Fruit fly (Drosophila melanogaster) whole organism, embryonic: Measurements from ENCODE around the gene HP1c.
A peak's percentile ranks its signal among the peaks of the same experiment; 100 is the strongest.

ENCODE experiments used
- CG10147 ChIP-seq: fragments of 200-800 bp; sonication (Bioruptor generic); optimal IDR thresholded peaks from 2 replicates; lab custom pipeline; 2019; ENCODE audit warnings: missing biosample characterization, mild to moderate bottlenecking, missing genetic modification characterization, moderate library complexity
- CG11695 ChIP-seq: fragments of 200-800 bp; sonication (Bioruptor generic); IDR thresholded peaks from 3 replicates; pipeline ENCODE4 v1.3.6; 2022; ENCODE audit warnings: missing biosample characterization, missing genetic modification characterization
- CG14014 ChIP-seq: fragments of 200-800 bp; sonication (Bioruptor generic); IDR thresholded peaks from 2 replicates; pipeline ENCODE4 v1.3.6; 2022; ENCODE audit warnings: missing biosample characterization, missing genetic modification characterization
- CG14441 ChIP-seq: fragments of 200-800 bp; sonication (Bioruptor generic); IDR thresholded peaks from 2 replicates; pipeline ENCODE4 v1.3.6; 2022; ENCODE audit warnings: missing biosample characterization, missing genetic modification characterization
- CG15269 ChIP-seq: fragments of 200-800 bp; sonication (Bioruptor generic); optimal IDR thresholded peaks from 2 replicates; lab custom pipeline; 2018; ENCODE audit warnings: missing biosample characterization, mild to moderate bottlenecking, missing genetic modification characterization, moderate library complexity
- CG1603 ChIP-seq: fragments of 200-800 bp; sonication (Bioruptor generic); optimal IDR thresholded peaks from 2 replicates; lab custom pipeline; 2019; ENCODE audit warnings: missing biosample characterization, mild to moderate bottlenecking, missing genetic modification characterization, moderate library complexity
- CG1647 ChIP-seq: fragments of 200-800 bp; sonication (Bioruptor generic); optimal IDR thresholded peaks from 3 replicates; lab custom pipeline; 2016; ENCODE audit warnings: missing biosample characterization, missing genetic modification characterization
- CG16863 ChIP-seq: fragments of 200-800 bp; sonication (Bioruptor generic); optimal IDR thresholded peaks from 3 replicates; lab custom pipeline; 2016; ENCODE audit warnings: missing biosample characterization, missing genetic modification characterization
- CG18619 ChIP-seq: fragments of 200-800 bp; sonication (Bioruptor generic); optimal IDR thresholded peaks from 3 replicates; lab custom pipeline; 2017; ENCODE audit warnings: missing biosample characterization, mild to moderate bottlenecking, missing genetic modification characterization
- CG2120 ChIP-seq: fragments of 200-800 bp; sonication (Bioruptor generic); optimal IDR thresholded peaks from 3 replicates; lab custom pipeline; 2016; ENCODE audit warnings: missing biosample characterization, missing genetic modification characterization
- CG32767 ChIP-seq: fragments of 200-800 bp; sonication (Bioruptor generic); IDR thresholded peaks from 2 replicates; pipeline ENCODE4 v1.3.6; 2022; ENCODE audit warnings: missing biosample characterization, missing genetic modification characterization
- CG6254 ChIP-seq: fragments of 200-800 bp; sonication (Bioruptor generic); optimal IDR thresholded peaks from 3 replicates; lab custom pipeline; 2017; ENCODE audit warnings: mild to moderate bottlenecking, missing biosample characterization, missing genetic modification reagents, missing genetic modification characterization
- CG8290 ChIP-seq, 3 experiments: fragments of 200-800 bp; sonication (Bioruptor generic); optimal IDR thresholded peaks; 2 replicates each; lab custom pipeline; 2016 to 2019; ENCODE audit warnings: missing biosample characterization in 3 of 3, missing genetic modification characterization in 3 of 3, mild to moderate bottlenecking in 2 of 3, moderate library complexity in 1 of 3
- CG8765 ChIP-seq: fragments of 200-800 bp; sonication (Bioruptor generic); IDR thresholded peaks from 2 replicates; pipeline ENCODE4 v1.3.6; 2022; ENCODE audit warnings: missing biosample characterization, missing genetic modification characterization
- CG8924 ChIP-seq: fragments of 200-800 bp; optimal IDR thresholded peaks from 3 replicates; lab custom pipeline; 2019; ENCODE audit warnings: missing biosample characterization, mild to moderate bottlenecking, missing genetic modification characterization, moderate library complexity
- CG9797 ChIP-seq: fragments of 200-800 bp; sonication (Bioruptor generic); optimal IDR thresholded peaks from 3 replicates; lab custom pipeline; 2018; ENCODE audit warnings: missing biosample characterization, mild to moderate bottlenecking, missing genetic modification characterization
- CG9932 ChIP-seq: fragments of 200-800 bp; sonication (Bioruptor generic); IDR thresholded peaks from 2 replicates; pipeline ENCODE4 v1.3.6; 2022; ENCODE audit warnings: missing biosample characterization, missing genetic modification characterization
- D19A ChIP-seq: fragments of 200-800 bp; optimal IDR thresholded peaks from 3 replicates; lab custom pipeline; 2019; ENCODE audit warnings: missing biosample characterization, mild to moderate bottlenecking, missing genetic modification characterization, moderate library complexity
- D19B ChIP-seq: fragments of 200-800 bp; sonication (Bioruptor generic); optimal IDR thresholded peaks from 2 replicates; lab custom pipeline; 2017; ENCODE audit warnings: missing biosample characterization, mild to moderate bottlenecking, missing genetic modification characterization
- Ets97D ChIP-seq: fragments of 200-800 bp; sonication (Bioruptor generic); optimal IDR thresholded peaks from 3 replicates; lab custom pipeline; 2016; ENCODE audit warnings: missing biosample characterization, missing genetic modification characterization
- Fer3 ChIP-seq: fragments of 200-800 bp; sonication (Bioruptor generic); optimal IDR thresholded peaks from 2 replicates; lab custom pipeline; 2018; ENCODE audit warnings: missing biosample characterization, mild to moderate bottlenecking, missing genetic modification characterization, moderate library complexity
- Hey ChIP-seq: fragments of 200-800 bp; sonication (Bioruptor generic); optimal IDR thresholded peaks from 3 replicates; lab custom pipeline; 2018; ENCODE audit warnings: missing biosample characterization, mild to moderate bottlenecking, missing genetic modification characterization
- HmgZ ChIP-seq: fragments of 200-800 bp; sonication (Bioruptor generic); optimal IDR thresholded peaks from 2 replicates; lab custom pipeline; 2018; ENCODE audit warnings: missing biosample characterization, mild to moderate bottlenecking, missing genetic modification characterization
- Hmr ChIP-seq: fragments of 200-800 bp; sonication (Bioruptor generic); optimal IDR thresholded peaks from 3 replicates; lab custom pipeline; 2017; ENCODE audit warnings: mild to moderate bottlenecking, missing biosample characterization, missing genetic modification reagents, missing genetic modification characterization
- Lhr ChIP-seq: fragments of 200-800 bp; sonication (Bioruptor generic); optimal IDR thresholded peaks from 3 replicates; lab custom pipeline; 2017; ENCODE audit warnings: mild to moderate bottlenecking, missing biosample characterization, missing genetic modification reagents, missing genetic modification characterization
- MTF-1 ChIP-seq: fragments of 200-800 bp; sonication (Bioruptor generic); optimal IDR thresholded peaks from 2 replicates; lab custom pipeline; 2018; ENCODE audit warnings: missing biosample characterization, mild to moderate bottlenecking, missing genetic modification characterization, borderline replicate concordance
- Med ChIP-seq: fragments of 200-800 bp; sonication (Bioruptor generic); peaks from one replicate; lab custom pipeline; 2016; ENCODE audit warnings: missing biosample characterization, missing genetic modification characterization, mild to moderate bottlenecking, inconsistent platforms, moderate library complexity
- Optix ChIP-seq: fragments of 200-800 bp; sonication (Bioruptor generic); IDR thresholded peaks from 3 replicates; pipeline ENCODE4 v1.3.6; 2022; ENCODE audit warnings: missing biosample characterization, missing genetic modification characterization
- Spps ChIP-seq: fragments of 200-800 bp; sonication (Bioruptor generic); optimal IDR thresholded peaks from 2 replicates; lab custom pipeline; 2018; ENCODE audit warnings: missing biosample characterization, mild to moderate bottlenecking, missing genetic modification characterization
- Ssrp ChIP-seq: fragments of 200-800 bp; sonication (Bioruptor generic); optimal IDR thresholded peaks from 2 replicates; lab custom pipeline; 2018; ENCODE audit warnings: missing biosample characterization, mild to moderate bottlenecking, missing genetic modification characterization, moderate library complexity
- YL-1 ChIP-seq: fragments of 200-800 bp; sonication (Bioruptor generic); optimal IDR thresholded peaks from 3 replicates; lab custom pipeline; 2017; ENCODE audit warnings: missing biosample characterization, mild to moderate bottlenecking, missing genetic modification characterization
- al ChIP-seq: fragments of 200-800 bp; sonication (Bioruptor generic); IDR thresholded peaks from 2 replicates; pipeline ENCODE4 v1.3.6; 2022; ENCODE audit warnings: missing biosample characterization, missing genetic modification characterization
- ase ChIP-seq: fragments of 200-800 bp; sonication (Bioruptor generic); IDR thresholded peaks from 3 replicates; pipeline ENCODE4 v1.3.6; 2022; ENCODE audit warnings: missing biosample characterization, missing genetic modification characterization
- bbx ChIP-seq: fragments of 200-800 bp; sonication (Bioruptor generic); IDR thresholded peaks from 2 replicates; pipeline ENCODE4 v1.3.6; 2022; ENCODE audit warnings: missing biosample characterization, missing genetic modification characterization; ENCODE audit not compliant: partially characterized antibody
- dati ChIP-seq: fragments of 200-800 bp; sonication (Bioruptor generic); IDR thresholded peaks from 2 replicates; pipeline ENCODE4 v1.3.6; 2022; ENCODE audit warnings: missing biosample characterization, missing genetic modification characterization
- dysf ChIP-seq: fragments of 200-800 bp; sonication (Bioruptor generic); IDR thresholded peaks from 3 replicates; pipeline ENCODE4 v1.3.6; 2022; ENCODE audit warnings: missing biosample characterization, missing genetic modification characterization
- fru ChIP-seq: fragments of >200 bp; optimal IDR thresholded peaks from 2 replicates; lab custom pipeline; 2017
- fu2 ChIP-seq: fragments of 200-800 bp; sonication (Bioruptor generic); optimal IDR thresholded peaks from 2 replicates; lab custom pipeline; 2016; ENCODE audit warnings: missing biosample characterization, missing genetic modification characterization
- gcm ChIP-seq: fragments of 200-800 bp; sonication (Bioruptor generic); optimal IDR thresholded peaks from 2 replicates; lab custom pipeline; 2019; ENCODE audit warnings: missing biosample characterization, mild to moderate bottlenecking, missing genetic modification characterization, moderate library complexity
- klu ChIP-seq: fragments of 200-800 bp; sonication (Bioruptor generic); IDR thresholded peaks from 2 replicates; pipeline ENCODE4 v1.3.6; 2022; ENCODE audit warnings: missing biosample characterization, missing genetic modification characterization
- mam ChIP-seq: fragments of 200-800 bp; sonication (Bioruptor generic); optimal IDR thresholded peaks from 3 replicates; lab custom pipeline; 2016; ENCODE audit warnings: missing biosample characterization, missing genetic modification characterization
- prd ChIP-seq, 3 experiments: fragments of >200 bp in 2 of 3; fragments of 200-800 bp in 1 of 3; sonication (Bioruptor generic) in 1 of 3; optimal IDR thresholded peaks in 2 of 3; IDR thresholded peaks in 1 of 3; 2 replicates in 2 of 3; 3 replicates in 1 of 3; pipeline versions ENCODE4 v1.3.6 to Lab custom; 2017 to 2022; ENCODE audit warnings: missing biosample characterization in 1 of 3, missing genetic modification characterization in 1 of 3
- row ChIP-seq: fragments of 200-800 bp; sonication (Bioruptor generic); IDR thresholded peaks from 3 replicates; pipeline ENCODE4 v1.3.6; 2022; ENCODE audit warnings: missing biosample characterization, missing genetic modification characterization
- sc ChIP-seq, 3 experiments: fragments of >200 bp in 2 of 3; fragments of 200-800 bp in 1 of 3; sonication (Bioruptor generic) in 1 of 3; optimal IDR thresholded peaks; 2 replicates in 2 of 3; 3 replicates in 1 of 3; lab custom pipeline; 2017; ENCODE audit warnings: mild to moderate bottlenecking in 1 of 3, missing biosample characterization in 1 of 3, missing genetic modification characterization in 1 of 3, missing genetic modification reagents in 1 of 3
- scrt ChIP-seq: fragments of 200-800 bp; sonication (Bioruptor generic); optimal IDR thresholded peaks from 2 replicates; lab custom pipeline; 2018; ENCODE audit warnings: missing biosample characterization, mild to moderate bottlenecking, missing genetic modification characterization, moderate library complexity
- sna ChIP-seq: fragments of 200-800 bp; sonication (Bioruptor generic); IDR thresholded peaks from 2 replicates; pipeline ENCODE4 v1.3.6; 2022; ENCODE audit warnings: missing biosample characterization, missing genetic modification characterization; ENCODE audit not compliant: partially characterized antibody
- stc ChIP-seq: fragments of 200-800 bp; sonication (Bioruptor generic); IDR thresholded peaks from 2 replicates; pipeline ENCODE4 v1.3.6; 2022; ENCODE audit warnings: missing biosample characterization, missing genetic modification characterization
- tgo ChIP-seq: fragments of 200-800 bp; sonication (Bioruptor generic); IDR thresholded peaks from 3 replicates; pipeline ENCODE4 v1.3.6; 2022; ENCODE audit warnings: missing biosample characterization, missing genetic modification characterization
- ttk ChIP-seq: fragments of 200-800 bp; sonication (Bioruptor generic); IDR thresholded peaks from 2 replicates; pipeline ENCODE4 v2.1.2; 2022; ENCODE audit warnings: missing biosample characterization, missing genetic modification characterization
- zen2 ChIP-seq: fragments of 200-800 bp; sonication (Bioruptor generic); IDR thresholded peaks from 3 replicates; pipeline ENCODE4 v1.3.6; 2022; ENCODE audit warnings: missing biosample characterization, missing genetic modification characterization; ENCODE audit not compliant: partially characterized antibody

The HP1c gene

DNA sequence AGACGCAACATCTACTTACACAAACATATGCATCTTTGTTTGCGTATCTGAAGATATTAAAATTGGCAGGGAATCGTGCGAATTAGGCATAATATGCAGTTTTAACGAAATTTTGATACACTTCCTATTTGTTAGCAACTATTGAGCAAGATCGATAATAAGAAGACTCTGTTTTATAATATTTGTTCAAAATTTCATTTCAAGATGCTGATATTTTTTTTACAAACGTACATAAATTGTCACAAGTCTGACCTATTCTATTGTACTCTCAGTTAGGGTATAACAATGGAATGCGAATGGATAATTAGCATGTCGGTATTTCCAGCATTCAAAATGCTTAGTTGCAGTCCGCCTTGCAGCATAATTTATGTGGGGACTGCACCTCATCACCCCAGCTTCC lies 17.6 kb upstream of the HP1c start (continued):
- TF ChIP-seq MTF-1 (GFP tag; lab: Kevin White, UChicago) (no peak), CG1603 (peak; percentile 30), CG11695 (GFP tag; lab: Robert Waterston, UW) (no peak), CG32767 (GFP tag; lab: Robert Waterston, UW) (no peak), YL-1 (GFP tag; lab: Kevin White, UChicago) (no peak), Spps (tag; lab: Kevin White, UChicago) (no peak), Hmr (peak; percentile 3), CG6254 (GFP tag; lab: Kevin White, UChicago) (no peak), gcm (GFP tag; lab: Kevin White, UChicago) (no peak), fru (no peak), CG14014 (GFP tag; lab: Robert Waterston, UW) (no peak), dysf (peak; percentile 46; the same call in 1 of the 3 replicates), ttk (GFP tag; lab: Robert Waterston, UW) (peak; percentile 45; the same call in 1 of the 2 replicates), CG18619 (GFP tag; lab: Kevin White, UChicago) (no peak), CG9932 (GFP tag; lab: Robert Waterston, UW) (no peak), CG8765 (GFP tag; lab: Robert Waterston, UW) (no peak), CG15269 (tag; lab: Kevin White, UChicago) (no peak), row (GFP tag; lab: Robert Waterston, UW) (0 out of 3 replicates have a peak, but pooled peaks have one; percentile 13), D19B (GFP tag; lab: Kevin White, UChicago) (no peak), Ssrp (tag; lab: Kevin White, UChicago) (no peak), D19A (tag; lab: Kevin White, UChicago) (peak; percentile 86), Optix (GFP tag; lab: Robert Waterston, UW) (no peak), al (no peak), scrt (GFP tag; lab: Kevin White, UChicago) (no peak), bbx (GFP tag; lab: Robert Waterston, UW) (no peak), Fer3 (no peak), CG10147 (no peak), klu (GFP tag; lab: Robert Waterston, UW) (peak; percentile 42; the same call in 1 of the 2 replicates), CG8290 (GFP tag; optimal IDR thresholded peaks at IDR 0.05; lab: Kevin White, UChicago) (no peak), CG8290 (tag; optimal IDR thresholded peaks at IDR 0.05; lab: Kevin White, UChicago) (no peak), ase (GFP tag; lab: Robert Waterston, UW) (peak; percentile 41; the same call in 1 of the 3 replicates), Med (GFP tag; lab: Kevin White, UChicago) (peak; percentile 65), Ets97D (GFP tag; lab: Kevin White, UChicago) (no peak), CG2120 (GFP tag; lab: Kevin White, UChicago) (peak; percentile 27), sna (GFP tag; lab: Robert Waterston, UW) (no peak), zen2 (no peak), sc (optimal IDR thresholded peaks at IDR 0.05; lab: Kevin White, UChicago) (no peak), sc (GFP tag; optimal IDR thresholded peaks at IDR 0.05; lab: Kevin White, UChicago) (no peak), CG16863 (GFP tag; lab: Kevin White, UChicago) (no peak), CG9797 (GFP tag; lab: Kevin White, UChicago) (no peak), Lhr (GFP tag; lab: Kevin White, UChicago) (no peak), mam (GFP tag; lab: Kevin White, UChicago) (peak; percentile 7), tgo (peak; percentile 46; the same call in 1 of the 3 replicates), HmgZ (tag; lab: Kevin White, UChicago) (no peak), fu2 (no peak), CG14441 (GFP tag; lab: Robert Waterston, UW) (peak; percentile 32; the same call in 1 of the 2 replicates), CG1647 (GFP tag; lab: Kevin White, UChicago) (no peak), Hey (tag; lab: Kevin White, UChicago) (no peak), CG8924 (tag; lab: Kevin White, UChicago) (no peak), prd (optimal IDR thresholded peaks at IDR 0.05; lab: Kevin White, UChicago) (no peak), prd (GFP tag; IDR thresholded peaks at IDR 0.05; lab: Robert Waterston, UW) (peak; percentile 32; the same call in 1 of the 3 replicates), stc (peak; percentile 66), dati (GFP tag; lab: Robert Waterston, UW) (no peak)
